Worm (Caenorhabditis elegans) whole organism, L1 larva: ENCODE measurements around the gene col-175.

Experiments
- mdl-1 ChIP-seq, 2 experiments: fragments of 150-350 bp; optimal IDR thresholded peaks; 2 replicates each; lab custom pipeline; 2014 to 2017; ENCODE audit warnings: missing biosample characterization in 2 of 2, missing genetic modification characterization in 2 of 2, inconsistent platforms in 1 of 2
- nhr-19 ChIP-seq: fragments of 200-800 bp; sonication (Bioruptor generic); conservative IDR thresholded peaks from 2 replicates; pipeline ENCODE4 v1.3.6; 2022; ENCODE audit warnings: missing genetic modification characterization, missing compliant biosample characterization
- ztf-11 ChIP-seq, 2 experiments: sonication (generic microtip); optimal IDR thresholded peaks; 2 replicates each; lab custom pipeline; 2016 to 2017; ENCODE audit warnings: missing genetic modification characterization in 2 of 2, missing biosample characterization in 1 of 2, missing compliant biosample characterization in 1 of 2

DNA sequence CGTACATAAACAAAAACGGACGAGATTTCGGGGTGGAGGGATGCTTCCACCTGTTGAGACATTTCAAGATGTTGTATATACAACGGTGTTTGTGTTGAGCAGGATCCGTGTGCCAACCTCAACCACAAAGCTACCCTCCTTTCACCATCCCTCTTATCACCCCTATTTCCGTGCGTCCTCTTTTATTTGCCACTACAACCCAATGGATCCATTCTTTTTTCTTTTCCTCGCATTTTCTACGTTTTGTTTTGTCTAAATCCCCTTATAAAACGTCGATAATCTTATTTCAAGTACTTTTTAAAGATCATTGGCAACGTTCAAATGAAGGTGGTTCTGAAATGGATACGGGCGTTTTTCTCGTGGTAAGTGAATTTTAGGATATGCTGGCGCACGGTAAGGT is 8.8 kb upstream of the col-175 start, which contains the start of gene gpa-12:
- TF ChIP-seq mdl-1 (tag; optimal IDR thresholded peaks at IDR 0.05; lab: Kevin White, UChicago) (no peak), nhr-19 (GFP tag; lab: Robert Waterston, UW) (no peak), ztf-11 (tag; optimal IDR thresholded peaks at IDR 0.05; lab: Kevin White, UChicago) (no peak)
